Fruit fly (Drosophila melanogaster) whole organism, embryonic: ENCODE data around the gene Dh31.
A peak's percentile ranks its signal among the peaks of the same experiment; 100 is the strongest.

Experiments
- Antp ChIP-seq: fragments of 200-800 bp; sonication (Bioruptor generic); optimal IDR thresholded peaks from 3 replicates; lab custom pipeline; 2016; ENCODE audit warnings: missing biosample characterization, missing genetic modification characterization
- CG10147 ChIP-seq: fragments of 200-800 bp; sonication (Bioruptor generic); optimal IDR thresholded peaks from 2 replicates; lab custom pipeline; 2019; ENCODE audit warnings: missing biosample characterization, mild to moderate bottlenecking, missing genetic modification characterization, moderate library complexity
- CG14050 ChIP-seq: fragments of 200-800 bp; sonication (Bioruptor generic); IDR thresholded peaks from 3 replicates; pipeline ENCODE4 v1.3.6; 2022; ENCODE audit warnings: missing biosample characterization, missing genetic modification characterization
- CG14441 ChIP-seq: fragments of 200-800 bp; sonication (Bioruptor generic); IDR thresholded peaks from 2 replicates; pipeline ENCODE4 v1.3.6; 2022; ENCODE audit warnings: missing biosample characterization, missing genetic modification characterization
- CG17186 ChIP-seq: fragments of 200-800 bp; sonication (Bioruptor generic); optimal IDR thresholded peaks from 3 replicates; lab custom pipeline; 2017; ENCODE audit warnings: missing biosample characterization, missing genetic modification reagents, missing genetic modification characterization
- CG17612 ChIP-seq: fragments of 200-800 bp; sonication (Bioruptor generic); IDR thresholded peaks from 2 replicates; pipeline ENCODE4 v1.3.6; 2022; ENCODE audit warnings: missing biosample characterization, missing genetic modification characterization
- CG2712 ChIP-seq: fragments of 200-800 bp; optimal IDR thresholded peaks from 3 replicates; lab custom pipeline; 2019; ENCODE audit warnings: missing biosample characterization, mild to moderate bottlenecking, missing genetic modification characterization, moderate library complexity
- CG31388 ChIP-seq: fragments of 200-800 bp; sonication (Bioruptor generic); optimal IDR thresholded peaks from 2 replicates; lab custom pipeline; 2016; ENCODE audit warnings: missing biosample characterization, missing genetic modification characterization
- CG3847 ChIP-seq: fragments of 200-800 bp; sonication (Bioruptor generic); IDR thresholded peaks from 2 replicates; pipeline ENCODE4 v1.3.6; 2022; ENCODE audit warnings: missing biosample characterization, missing genetic modification characterization
- CG4282 ChIP-seq: fragments of 200-800 bp; sonication (Bioruptor generic); optimal IDR thresholded peaks from 2 replicates; lab custom pipeline; 2016; ENCODE audit warnings: missing biosample characterization, missing genetic modification characterization
- CG5953 ChIP-seq: fragments of 200-800 bp; sonication (Bioruptor generic); IDR thresholded peaks from 2 replicates; pipeline ENCODE4 v1.3.6; 2022; ENCODE audit warnings: missing biosample characterization, missing genetic modification characterization
- CG6813 ChIP-seq: fragments of 200-800 bp; sonication (Bioruptor generic); optimal IDR thresholded peaks from 2 replicates; lab custom pipeline; 2017; ENCODE audit warnings: missing biosample characterization, missing genetic modification characterization, mild to moderate bottlenecking, moderate library complexity, missing genetic modification reagents
- CG6854 ChIP-seq: fragments of 200-800 bp; sonication (Bioruptor generic); optimal IDR thresholded peaks from 3 replicates; lab custom pipeline; 2017; ENCODE audit warnings: missing biosample characterization, mild to moderate bottlenecking, missing genetic modification characterization
- CG7357 ChIP-seq: fragments of 200-800 bp; sonication (Bioruptor generic); IDR thresholded peaks from 3 replicates; pipeline ENCODE4 v1.3.6; 2022; ENCODE audit warnings: missing biosample characterization, missing genetic modification characterization
- CG7556 ChIP-seq: fragments of 200-800 bp; sonication (Bioruptor generic); optimal IDR thresholded peaks from 2 replicates; lab custom pipeline; 2017; ENCODE audit warnings: missing biosample characterization, mild to moderate bottlenecking, missing genetic modification characterization
- CG7963 ChIP-seq: fragments of 200-800 bp; sonication (Bioruptor generic); IDR thresholded peaks from 3 replicates; pipeline ENCODE4 v1.3.6; 2022; ENCODE audit warnings: missing biosample characterization, missing genetic modification characterization; ENCODE audit not compliant: partially characterized antibody
- CG8359 ChIP-seq: fragments of 200-800 bp; sonication (Bioruptor generic); optimal IDR thresholded peaks from 2 replicates; lab custom pipeline; 2017; ENCODE audit warnings: missing biosample characterization, mild to moderate bottlenecking, missing genetic modification characterization, borderline replicate concordance
- CrebB ChIP-seq: fragments of 200-800 bp; sonication (Bioruptor generic); optimal IDR thresholded peaks from 3 replicates; lab custom pipeline; 2018; ENCODE audit warnings: missing biosample characterization, mild to moderate bottlenecking, missing genetic modification characterization
- Dll ChIP-seq: fragments of 200-800 bp; sonication (Bioruptor generic); IDR thresholded peaks from 4 replicates; pipeline ENCODE4 v1.3.6; 2022; ENCODE audit warnings: missing biosample characterization, missing genetic modification characterization; ENCODE audit not compliant: partially characterized antibody
- Doc2 ChIP-seq: fragments of 200-800 bp; sonication (Bioruptor generic); IDR thresholded peaks from 2 replicates; pipeline ENCODE4 v1.3.6; 2022; ENCODE audit warnings: missing biosample characterization, missing genetic modification characterization
- Dp ChIP-seq: fragments of 200-800 bp; sonication (Bioruptor generic); optimal IDR thresholded peaks from 2 replicates; lab custom pipeline; 2018; ENCODE audit warnings: missing biosample characterization, mild to moderate bottlenecking, missing genetic modification characterization, moderate library complexity
- Dref ChIP-seq: fragments of 200-800 bp; sonication (Bioruptor generic); IDR thresholded peaks from 2 replicates; pipeline ENCODE4 v1.3.6; 2022; ENCODE audit warnings: missing biosample characterization, missing genetic modification characterization
- Ets97D ChIP-seq: fragments of 200-800 bp; sonication (Bioruptor generic); optimal IDR thresholded peaks from 3 replicates; lab custom pipeline; 2016; ENCODE audit warnings: missing biosample characterization, missing genetic modification characterization
- Fer3 ChIP-seq: fragments of 200-800 bp; sonication (Bioruptor generic); optimal IDR thresholded peaks from 2 replicates; lab custom pipeline; 2018; ENCODE audit warnings: missing biosample characterization, mild to moderate bottlenecking, missing genetic modification characterization, moderate library complexity
- Gsc ChIP-seq: fragments of 200-800 bp; sonication (Bioruptor generic); IDR thresholded peaks from 2 replicates; pipeline ENCODE4 v1.3.6; 2022; ENCODE audit warnings: missing biosample characterization, missing genetic modification characterization
- HLH54F ChIP-seq: fragments of 200-800 bp; sonication (Bioruptor generic); optimal IDR thresholded peaks from 3 replicates; lab custom pipeline; 2016; ENCODE audit warnings: missing biosample characterization, missing genetic modification characterization
- Hand ChIP-seq: fragments of 200-800 bp; sonication (Bioruptor generic); optimal IDR thresholded peaks from 2 replicates; lab custom pipeline; 2017; ENCODE audit warnings: mild to moderate bottlenecking, missing biosample characterization, missing genetic modification reagents, missing genetic modification characterization
- Hey ChIP-seq: fragments of 200-800 bp; sonication (Bioruptor generic); optimal IDR thresholded peaks from 3 replicates; lab custom pipeline; 2018; ENCODE audit warnings: missing biosample characterization, mild to moderate bottlenecking, missing genetic modification characterization
- MESR4 ChIP-seq: fragments of 200-800 bp; sonication (Bioruptor generic); optimal IDR thresholded peaks from 2 replicates; lab custom pipeline; 2018; ENCODE audit warnings: missing biosample characterization, mild to moderate bottlenecking, missing genetic modification characterization, moderate library complexity
- Nf-YA ChIP-seq: fragments of 200-800 bp; sonication (Bioruptor generic); IDR thresholded peaks from 2 replicates; pipeline ENCODE4 v1.3.6; 2022; ENCODE audit warnings: missing biosample characterization, missing genetic modification characterization
- bcd ChIP-seq: fragments of 200-800 bp; sonication (Bioruptor generic); optimal IDR thresholded peaks from 2 replicates; lab custom pipeline; 2017; ENCODE audit warnings: missing biosample characterization, mild to moderate bottlenecking, missing genetic modification characterization
- caup ChIP-seq: fragments of 200-800 bp; sonication (Bioruptor generic); optimal IDR thresholded peaks from 3 replicates; lab custom pipeline; 2017; ENCODE audit warnings: missing biosample characterization, mild to moderate bottlenecking, missing genetic modification characterization, moderate library complexity; ENCODE audit not compliant: severe bottlenecking
- chn ChIP-seq: fragments of 200-800 bp; sonication (Bioruptor generic); optimal IDR thresholded peaks from 2 replicates; lab custom pipeline; 2016; ENCODE audit warnings: missing biosample characterization, missing genetic modification characterization
- croc ChIP-seq: fragments of 200-800 bp; sonication (Bioruptor generic); conservative IDR thresholded peaks from 3 replicates; pipeline ENCODE4 v1.3.6; 2022; ENCODE audit warnings: missing biosample characterization, missing genetic modification characterization
- dan ChIP-seq: fragments of 200-800 bp; sonication (Bioruptor generic); IDR thresholded peaks from 2 replicates; pipeline ENCODE4 v1.3.6; 2022; ENCODE audit warnings: missing biosample characterization, missing genetic modification characterization
- dpn ChIP-seq, 2 experiments: fragments of 200-800 bp; sonication (Bioruptor generic); optimal IDR thresholded peaks; 3 replicates each; lab custom pipeline; 2016; ENCODE audit warnings: missing biosample characterization in 2 of 2, missing genetic modification characterization in 2 of 2
- dysf ChIP-seq: fragments of 200-800 bp; sonication (Bioruptor generic); IDR thresholded peaks from 3 replicates; pipeline ENCODE4 v1.3.6; 2022; ENCODE audit warnings: missing biosample characterization, missing genetic modification characterization
- h ChIP-seq: fragments of >200 bp; optimal IDR thresholded peaks from 2 replicates; lab custom pipeline; 2017
- kay ChIP-seq: fragments of 200-800 bp; sonication (Bioruptor generic); optimal IDR thresholded peaks from 2 replicates; lab custom pipeline; 2016; ENCODE audit warnings: missing biosample characterization, missing genetic modification characterization
- lilli ChIP-seq: fragments of 200-800 bp; sonication (Bioruptor generic); optimal IDR thresholded peaks from 3 replicates; lab custom pipeline; 2016; ENCODE audit warnings: missing biosample characterization, missing genetic modification characterization
- mirr ChIP-seq: fragments of 200-800 bp; sonication (Bioruptor generic); optimal IDR thresholded peaks from 3 replicates; lab custom pipeline; 2018; ENCODE audit warnings: missing biosample characterization, mild to moderate bottlenecking, missing genetic modification characterization
- pho ChIP-seq: fragments of 200-800 bp; sonication (Bioruptor generic); optimal IDR thresholded peaks from 2 replicates; lab custom pipeline; 2016; ENCODE audit warnings: missing biosample characterization, missing genetic modification characterization
- row ChIP-seq: fragments of 200-800 bp; sonication (Bioruptor generic); IDR thresholded peaks from 3 replicates; pipeline ENCODE4 v1.3.6; 2022; ENCODE audit warnings: missing biosample characterization, missing genetic modification characterization
- sens ChIP-seq: fragments of 200-800 bp; sonication (Bioruptor generic); peaks from one replicate; lab custom pipeline; 2016; ENCODE audit warnings: missing biosample characterization, missing genetic modification characterization
- sens-2 ChIP-seq: fragments of 200-800 bp; sonication (Bioruptor generic); IDR thresholded peaks from 2 replicates; pipeline ENCODE4 v1.3.6; 2022; ENCODE audit warnings: missing biosample characterization, missing genetic modification characterization
- slbo ChIP-seq: fragments of 200-800 bp; sonication (Bioruptor generic); IDR thresholded peaks from 2 replicates; pipeline ENCODE4 v1.3.6; 2022; ENCODE audit warnings: missing biosample characterization, missing genetic modification characterization
- ssp ChIP-seq: fragments of 200-800 bp; sonication (Bioruptor generic); IDR thresholded peaks from 2 replicates; pipeline ENCODE4 v1.3.6; 2022; ENCODE audit warnings: missing biosample characterization, missing genetic modification characterization
- sug ChIP-seq: fragments of 200-800 bp; optimal IDR thresholded peaks from 2 replicates; lab custom pipeline; 2019; ENCODE audit warnings: missing biosample characterization, mild to moderate bottlenecking, missing genetic modification characterization, moderate library complexity
- tna ChIP-seq: fragments of 200-800 bp; sonication (Bioruptor generic); IDR thresholded peaks from 2 replicates; pipeline ENCODE4 v1.3.6; 2022; ENCODE audit warnings: missing biosample characterization, missing genetic modification characterization; ENCODE audit not compliant: partially characterized antibody
- vnd ChIP-seq: fragments of 200-800 bp; sonication (Bioruptor generic); IDR thresholded peaks from 3 replicates; pipeline ENCODE4 v1.3.6; 2022; ENCODE audit warnings: missing biosample characterization, missing genetic modification characterization; ENCODE audit not compliant: partially characterized antibody
- vvl ChIP-seq: fragments of 200-800 bp; sonication (Bioruptor generic); IDR thresholded peaks from 2 replicates; pipeline ENCODE4 v1.3.6; 2022; ENCODE audit warnings: missing biosample characterization, missing genetic modification characterization
- wdn ChIP-seq: fragments of 200-800 bp; sonication (Bioruptor generic); IDR thresholded peaks from 2 replicates; pipeline ENCODE4 v1.3.6; 2022; ENCODE audit warnings: missing biosample characterization, missing genetic modification characterization

Gene Dh31

dm6 chr2L:8473448-8473847 is 33.2 kb downstream of the Dh31 start (continued):
- 0 out of 2 replicates have a peak, but pooled peaks have one; percentile 20 for TF ChIP-seq Gsc (GFP tag; lab: Robert Waterston, UW)
- TF ChIP-seq bcd (GFP tag; lab: Kevin White, UChicago) = peak; percentile 36
- peak; percentile 81 for TF ChIP-seq vvl (GFP tag; lab: Robert Waterston, UW)
- no peak for TF ChIP-seq dan (GFP tag; lab: Robert Waterston, UW)
- TF ChIP-seq CG14441 (GFP tag; lab: Robert Waterston, UW) = peak; percentile 67
- peak; percentile 40 for TF ChIP-seq CG8359 (GFP tag; lab: Kevin White, UChicago)
- TF ChIP-seq lilli (GFP tag; lab: Kevin White, UChicago) = peak; percentile 33
- TF ChIP-seq Dll (GFP tag; lab: Robert Waterston, UW) = no peak
- no peak for TF ChIP-seq h (lab: Kevin White, UChicago)
- TF ChIP-seq wdn (GFP tag; lab: Robert Waterston, UW) = no peak
- TF ChIP-seq HLH54F (GFP tag; lab: Kevin White, UChicago) = no peak
- 0 out of 2 replicates have a peak, but pooled peaks have one; percentile 34 for TF ChIP-seq CG5953 (GFP tag; lab: Robert Waterston, UW)
- TF ChIP-seq mirr (GFP tag; lab: Kevin White, UChicago) = no peak
- TF ChIP-seq CG31388 (GFP tag; lab: Kevin White, UChicago) = no peak
- no peak for TF ChIP-seq kay (GFP tag; lab: Kevin White, UChicago)
- TF ChIP-seq CG6813 (GFP tag; lab: Kevin White, UChicago) = peak; percentile 58
- no peak for TF ChIP-seq Nf-YA (GFP tag; lab: Robert Waterston, UW)
- TF ChIP-seq sens-2 = peak; percentile 67
- peak; percentile 48 for TF ChIP-seq CG7556 (GFP tag; lab: Kevin White, UChicago)
- no peak for TF ChIP-seq CrebB (tag; lab: Kevin White, UChicago)
- peak; percentile 55 for TF ChIP-seq CG3847 (GFP tag; lab: Robert Waterston, UW)
- peak; percentile 53 for TF ChIP-seq Fer3 (tag; lab: Kevin White, UChicago)
- no peak for TF ChIP-seq CG6854 (GFP tag; lab: Kevin White, UChicago)
- peak; percentile 71 for TF ChIP-seq CG2712
- no peak for TF ChIP-seq MESR4
- no peak for TF ChIP-seq CG17186 (GFP tag; lab: Kevin White, UChicago)
- peak; percentile 59 for TF ChIP-seq slbo
- peak; percentile 73 for TF ChIP-seq dysf (GFP tag; lab: Robert Waterston, UW)
- TF ChIP-seq sug (tag; lab: Kevin White, UChicago) = no peak
- TF ChIP-seq croc = peak; percentile 47; the same call in 2 of the 3 replicates
- TF ChIP-seq CG14050 = peak; percentile 60
- TF ChIP-seq sens (GFP tag; lab: Kevin White, UChicago) = peak; percentile 80
- no peak for TF ChIP-seq tna (GFP tag; lab: Robert Waterston, UW)
- TF ChIP-seq Dref (GFP tag; lab: Robert Waterston, UW) = no peak
- no peak for TF ChIP-seq chn
- TF ChIP-seq dpn (GFP tag; optimal IDR thresholded peaks at IDR 0.05; lab: Kevin White, UChicago) = peak in 1 of 2 experiments; percentile 38
- peak; percentile 57; the same call in 2 of the 3 replicates for TF ChIP-seq CG7357 (GFP tag; lab: Robert Waterston, UW)
- TF ChIP-seq vnd = no peak
- TF ChIP-seq CG17612 = no peak
- no peak for TF ChIP-seq CG4282 (GFP tag; lab: Kevin White, UChicago)
- no peak for TF ChIP-seq pho
- TF ChIP-seq Ets97D (GFP tag; lab: Kevin White, UChicago) = no peak
- TF ChIP-seq Dp (GFP tag; lab: Kevin White, UChicago) = no peak
- TF ChIP-seq caup = no peak
- no peak for TF ChIP-seq Antp (GFP tag; lab: Kevin White, UChicago)
- no peak for TF ChIP-seq Doc2 (GFP tag; lab: Robert Waterston, UW)
- TF ChIP-seq Hand (GFP tag; lab: Kevin White, UChicago) = no peak
- TF ChIP-seq CG10147 (GFP tag; lab: Kevin White, UChicago) = no peak
- TF ChIP-seq Hey (tag; lab: Kevin White, UChicago) = no peak
- TF ChIP-seq row (GFP tag; lab: Robert Waterston, UW) = peak; percentile 71
- peak; percentile 45; the same call in 1 of the 2 replicates for TF ChIP-seq ssp (GFP tag; lab: Robert Waterston, UW)
- TF ChIP-seq CG7963 (GFP tag; lab: Robert Waterston, UW) = no peak
